Worm (Caenorhabditis elegans) whole organism, L4/young adult: ENCODE data around the gene W06G6.10.

Experiments used
- W03F9.2 ChIP-seq: fragments of 150-350 bp; optimal IDR thresholded peaks from 2 replicates; lab custom pipeline; 2014; ENCODE audit warnings: missing biosample characterization, missing genetic modification characterization
- dao-5 ChIP-seq: sonication (generic microtip); optimal IDR thresholded peaks from 2 replicates; lab custom pipeline; 2016; ENCODE audit warnings: missing genotype, missing genetic modification characterization, moderate library complexity, missing compliant biosample characterization
- him-1 ChIP-seq: sonication (generic microtip); optimal IDR thresholded peaks from 2 replicates; lab custom pipeline; 2016; ENCODE audit warnings: missing genotype, missing genetic modification reagents, missing genetic modification characterization, missing compliant biosample characterization

ce11 chrV:16598437-16598836 lies 48.6 kb downstream of the W06G6.10 start:
- TF ChIP-seq him-1 (tag; lab: Kevin White, UChicago) (no peak), W03F9.2 (tag; lab: Kevin White, UChicago) (no peak), dao-5 (tag; lab: Kevin White, UChicago) (no peak)
